Fruit fly (Drosophila melanogaster): Measurements from ENCODE around the gene Cyp6d5.

Gene Cyp6d5

DNA sequence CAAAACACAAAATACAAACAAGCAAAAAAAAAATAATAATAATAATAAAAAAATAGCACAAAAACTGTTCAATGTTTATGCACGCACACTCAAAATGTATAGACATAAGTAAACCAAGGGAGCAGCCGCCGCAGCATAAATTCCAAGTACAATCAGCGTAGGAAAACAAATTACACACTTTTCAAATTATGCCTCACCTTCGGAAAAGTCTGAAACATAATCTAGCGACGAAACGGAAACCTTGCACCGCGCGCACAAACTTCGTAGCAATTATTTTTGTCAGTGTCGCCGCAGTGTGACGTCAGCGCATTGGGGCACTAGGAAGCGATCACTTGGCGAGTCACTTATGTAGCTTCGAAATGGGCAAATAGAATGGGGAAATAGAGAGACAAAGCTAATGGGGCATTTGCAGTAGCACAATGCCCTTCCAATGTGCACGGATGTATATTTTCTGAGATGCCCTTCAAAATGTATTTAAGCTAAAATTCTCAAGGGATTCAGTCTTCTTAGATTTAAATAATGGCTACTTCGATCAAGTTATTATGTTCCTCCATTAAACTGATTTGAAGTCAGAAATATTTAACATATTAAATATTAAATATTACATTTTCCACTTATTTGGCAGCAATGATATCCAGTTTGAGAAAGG is 12.1 kb upstream of the Cyp6d5 start (continued):
- TF ChIP-seq lilli (GFP tag; optimal IDR thresholded peaks at IDR 0.05) (peak; percentile 49), CG13296 (GFP tag; optimal IDR thresholded peaks at IDR 0.05) (peak; percentile 83), CG9932 (GFP tag; IDR thresholded peaks at IDR 0.05) (peak; percentile 16; the same call in 1 of the 2 replicates), tap (tag; optimal IDR thresholded peaks at IDR 0.05) (peak; percentile 21), caup (GFP tag; optimal IDR thresholded peaks at IDR 0.05; ENCODE audit: severe bottlenecking) (peak; percentile 57), CG17829 (tag; optimal IDR thresholded peaks at IDR 0.05) (peak; percentile 39), sd (tag; optimal IDR thresholded peaks at IDR 0.05) (peak; percentile 64), mam (GFP tag; optimal IDR thresholded peaks at IDR 0.05) (peak; percentile 23), h (optimal IDR thresholded peaks at IDR 0.05) (no peak), pros (GFP tag; optimal IDR thresholded peaks at IDR 0.05) (no peak), CG42726 (GFP tag; IDR thresholded peaks at IDR 0.05; ENCODE audit: partially characterized antibody) (no peak), chif (GFP tag; optimal IDR thresholded peaks at IDR 0.05) (peak; percentile 51 to 66), Vsx1 (GFP tag; optimal IDR thresholded peaks at IDR 0.05) (peak; percentile 46), Ravus (GFP tag; IDR thresholded peaks at IDR 0.05) (no peak), tgo (GFP tag; IDR thresholded peaks at IDR 0.05) (peak; percentile 59; the same call in 2 of the 3 replicates), crc (GFP tag; optimal IDR thresholded peaks at IDR 0.05) (no peak), sima (GFP tag; optimal IDR thresholded peaks at IDR 0.05) (no peak), Pdp1 (GFP tag; optimal IDR thresholded peaks at IDR 0.05) (peak; percentile 41 to 72), bbx (GFP tag; IDR thresholded peaks at IDR 0.05; ENCODE audit: partially characterized antibody) (no peak), ranshi (GFP tag; IDR thresholded peaks at IDR 0.05) (peak; percentile 59; the same call in 1 of the 2 replicates), CG3407 (GFP tag; optimal IDR thresholded peaks at IDR 0.05) (peak; percentile 8), az2 (GFP tag; optimal IDR thresholded peaks at IDR 0.05) (peak; percentile 63), dan (GFP tag; IDR thresholded peaks at IDR 0.05) (no peak), Xrp1 (GFP tag; IDR thresholded peaks at IDR 0.05) (no peak), Mrtf (GFP tag; IDR thresholded peaks at IDR 0.05) (peak; percentile 54; the same call in 1 of the 3 replicates), Sox100B (GFP tag; optimal IDR thresholded peaks at IDR 0.05) (peak; percentile 65), CG8765 (GFP tag; IDR thresholded peaks at IDR 0.05) (no peak), C15 (GFP tag; IDR thresholded peaks at IDR 0.05) (no peak), CG5180 (GFP tag; optimal IDR thresholded peaks at IDR 0.05) (peak; percentile 60), sr (GFP tag; IDR thresholded peaks at IDR 0.05) (no peak), fd3F (GFP tag; optimal IDR thresholded peaks at IDR 0.05) (peak; percentile 42), E2f1 (GFP tag; IDR thresholded peaks at IDR 0.05) (peak; percentile 57), ato (GFP tag; IDR thresholded peaks at IDR 0.05; ENCODE audit: partially characterized antibody) (no peak), Dek (tag; optimal IDR thresholded peaks at IDR 0.05) (no peak), CG12769 (tag; optimal IDR thresholded peaks at IDR 0.05) (peak; percentile 73), CG14860 (GFP tag; IDR thresholded peaks at IDR 0.05; ENCODE audit: partially characterized antibody) (no peak), CG4360 (GFP tag; IDR thresholded peaks at IDR 0.05) (0 out of 2 replicates have a peak, but pooled peaks have one; percentile 9), schlank (tag; optimal IDR thresholded peaks at IDR 0.05) (peak; percentile 22), CG1233 (GFP tag; optimal IDR thresholded peaks at IDR 0.05) (peak; percentile 49), btn (GFP tag; optimal IDR thresholded peaks at IDR 0.05) (no peak), CG9817 (tag; optimal IDR thresholded peaks at IDR 0.05) (peak; percentile 52), D (optimal IDR thresholded peaks at IDR 0.05) (no peak), D (GFP tag; optimal IDR thresholded peaks at IDR 0.05) (peak; percentile 42), ap (GFP tag; IDR thresholded peaks at IDR 0.05) (no peak), gcm (GFP tag; optimal IDR thresholded peaks at IDR 0.05) (no peak), CG2116 (GFP tag; optimal IDR thresholded peaks at IDR 0.05) (peak; percentile 0), chm (GFP tag; IDR thresholded peaks at IDR 0.05) (peak; percentile 48; the same call in 1 of the 2 replicates), abd-A (tag; optimal IDR thresholded peaks at IDR 0.05) (no peak), slbo (GFP tag; IDR thresholded peaks at IDR 0.05) (peak; percentile 46), Antp (GFP tag; optimal IDR thresholded peaks at IDR 0.05) (peak; percentile 69)

All from whole organism, embryonic.